Worm (Caenorhabditis elegans): ENCODE data around the gene srbc-38.
"Not testable (repeated sequence)": the region's sequence is repeated elsewhere in the genome, so short reads cannot be mapped to it uniquely, and the experiment has no call there.

- TF ChIP-seq unc-62 (GFP tag; optimal IDR thresholded peaks at IDR 0.05); nhr-179 (tag; optimal IDR thresholded peaks at IDR 0.05); lag-1 (GFP tag; IDR thresholded peaks at IDR 0.05); tlf-1 (GFP tag; optimal IDR thresholded peaks at IDR 0.05); zfh-2 (GFP tag; conservative IDR thresholded peaks at IDR 0.05); F57A8.1 (GFP tag; optimal IDR thresholded peaks at IDR 0.05); snpc-3.4 (tag; optimal IDR thresholded peaks at IDR 0.05); F57C9.4 (tag; optimal IDR thresholded peaks at IDR 0.05); hlh-26 (GFP tag; conservative IDR thresholded peaks at IDR 0.05); ama-1 (optimal IDR thresholded peaks at IDR 0.05); ama-1 (GFP tag; optimal IDR thresholded peaks at IDR 0.05): not testable (repeated sequence)
Measured at ce11 chrV:658140-658539, 48.9 kb upstream of the srbc-38 start.
